Fruit fly (Drosophila melanogaster) whole organism, wandering third instar larva: Measurements from ENCODE around the gene Sf3b3.
A peak's percentile ranks its signal among the peaks of the same experiment; 100 is the strongest.

Source experiments
- Abd-B ChIP-seq: fragments of >200 bp; optimal IDR thresholded peaks from 2 replicates; lab custom pipeline; 2017; ENCODE audit warnings: missing biosample characterization, missing genetic modification characterization
- CG32264 ChIP-seq: fragments of 200-800 bp; sonication (Bioruptor generic); optimal IDR thresholded peaks from 2 replicates; lab custom pipeline; 2016; ENCODE audit warnings: missing biosample characterization, missing genetic modification characterization
- CG9705 ChIP-seq: fragments of 200-800 bp; sonication (Bioruptor generic); optimal IDR thresholded peaks from 2 replicates; lab custom pipeline; 2018; ENCODE audit warnings: missing biosample characterization, mild to moderate bottlenecking, missing genetic modification characterization
- CrebA ChIP-seq: fragments of 200-800 bp; sonication (Bioruptor generic); optimal IDR thresholded peaks from 2 replicates; lab custom pipeline; 2016; ENCODE audit warnings: missing biosample characterization, mild to moderate bottlenecking, missing genetic modification characterization, borderline replicate concordance
- Dfd ChIP-seq: fragments of >200 bp; optimal IDR thresholded peaks from 2 replicates; lab custom pipeline; 2017; ENCODE audit warnings: missing biosample characterization, missing genetic modification characterization
- Dif ChIP-seq: fragments of 200-275, 200-300 bp; sonication (Bioruptor generic); optimal IDR thresholded peaks from 2 replicates; lab custom pipeline; 2018; ENCODE audit warnings: missing biosample characterization, missing genetic modification characterization; ENCODE audit not compliant: partially characterized antibody
- GATAd ChIP-seq: sonication (Bioruptor generic); optimal IDR thresholded peaks from 2 replicates; lab custom pipeline; 2016; ENCODE audit warnings: missing biosample characterization, missing genetic modification characterization
- HLH106 ChIP-seq: fragments of 200-800 bp; optimal IDR thresholded peaks from 3 replicates; lab custom pipeline; 2019; ENCODE audit warnings: missing biosample characterization, mild to moderate bottlenecking, missing genetic modification characterization, moderate library complexity
- Hnf4 ChIP-seq: fragments of 200-800 bp; sonication (Bioruptor generic); optimal IDR thresholded peaks from 2 replicates; lab custom pipeline; 2016; ENCODE audit warnings: missing biosample characterization, mild to moderate bottlenecking, missing genetic modification characterization
- Hr78 ChIP-seq: fragments of >200 bp; optimal IDR thresholded peaks from 2 replicates; lab custom pipeline; 2017; ENCODE audit warnings: missing biosample characterization, missing genetic modification characterization
- Hr83 ChIP-seq: fragments of 200-300 bp; sonication (Bioruptor generic); optimal IDR thresholded peaks from 2 replicates; lab custom pipeline; 2016; ENCODE audit warnings: missing biosample characterization, mild to moderate bottlenecking, missing genetic modification characterization, moderate library complexity; ENCODE audit not compliant: poor library complexity, severe bottlenecking
- Jra ChIP-seq: sonication (Bioruptor generic); optimal IDR thresholded peaks from 2 replicates; lab custom pipeline; 2016; ENCODE audit warnings: missing biosample characterization, missing genetic modification characterization
- Mio ChIP-seq: sonication (Bioruptor generic); optimal IDR thresholded peaks from 2 replicates; lab custom pipeline; 2016; ENCODE audit warnings: missing biosample characterization, missing genetic modification characterization
- Myc ChIP-seq: fragments of >200 bp; optimal IDR thresholded peaks from 2 replicates; lab custom pipeline; 2017
- N ChIP-seq: fragments of >200 bp; optimal IDR thresholded peaks from 2 replicates; lab custom pipeline; 2018; ENCODE audit warnings: missing biosample characterization, missing external identifiers, missing genetic modification characterization
- OdsH ChIP-seq: fragments of 200-800 bp; sonication (Bioruptor generic); optimal IDR thresholded peaks from 2 replicates; lab custom pipeline; 2016; ENCODE audit warnings: missing biosample characterization, mild to moderate bottlenecking, missing genetic modification characterization
- Rel ChIP-seq, 2 experiments: fragments of 200-800 bp; sonication (Bioruptor generic) in 1 of 2; optimal IDR thresholded peaks; 2 replicates in 1 of 2; 3 replicates in 1 of 2; lab custom pipeline; 2016 to 2019; ENCODE audit warnings: mild to moderate bottlenecking in 2 of 2, missing biosample characterization in 2 of 2, missing genetic modification characterization in 2 of 2, moderate library complexity in 1 of 2
- Sp1 ChIP-seq: fragments of 200-800 bp; sonication (Bioruptor generic); optimal IDR thresholded peaks from 3 replicates; lab custom pipeline; 2019; ENCODE audit warnings: missing biosample characterization, mild to moderate bottlenecking, missing genetic modification characterization, moderate library complexity
- Vsx2 ChIP-seq: fragments of 200-300, 225-300 bp; sonication (Bioruptor generic); optimal IDR thresholded peaks from 2 replicates; lab custom pipeline; 2018; ENCODE audit warnings: missing biosample characterization, missing genetic modification characterization; ENCODE audit not compliant: partially characterized antibody
- br ChIP-seq: fragments of 200-800 bp; sonication (Bioruptor generic); optimal IDR thresholded peaks from 2 replicates; lab custom pipeline; 2016; ENCODE audit warnings: missing biosample characterization, missing genetic modification characterization
- brk ChIP-seq: fragments of 200-800 bp; sonication (Bioruptor generic); optimal IDR thresholded peaks from 2 replicates; lab custom pipeline; 2016; ENCODE audit warnings: missing biosample characterization, mild to moderate bottlenecking, missing genetic modification characterization
- dl ChIP-seq, 2 experiments: fragments of 175-275, 200-275 bp in 1 of 2; fragments of 200-275 bp in 1 of 2; sonication (Bioruptor generic); optimal IDR thresholded peaks; lab custom pipeline; 2018; ENCODE audit warnings: mild to moderate bottlenecking in 2 of 2, missing biosample characterization in 2 of 2, missing genetic modification characterization in 2 of 2, moderate library complexity in 2 of 2; ENCODE audit not compliant: partially characterized antibody in 2 of 2, insufficient read depth in 1 of 2
- dmrt93B ChIP-seq: fragments of 200-800 bp; sonication (Bioruptor generic); optimal IDR thresholded peaks from 2 replicates; lab custom pipeline; 2018; ENCODE audit warnings: missing biosample characterization, mild to moderate bottlenecking, missing genetic modification characterization
- dsf ChIP-seq: sonication (Bioruptor generic); optimal IDR thresholded peaks from 2 replicates; lab custom pipeline; 2016; ENCODE audit warnings: missing biosample characterization, missing genetic modification characterization, borderline replicate concordance
- ey ChIP-seq: fragments of 200-800 bp; sonication (Bioruptor generic); optimal IDR thresholded peaks from 2 replicates; lab custom pipeline; 2016; ENCODE audit warnings: missing biosample characterization, missing genetic modification characterization
- foxo ChIP-seq, 2 experiments: fragments of 200-800 bp; sonication (Bioruptor generic); optimal IDR thresholded peaks; 2 replicates in 1 of 2; 3 replicates in 1 of 2; lab custom pipeline; 2016 to 2017; ENCODE audit warnings: missing biosample characterization in 2 of 2, missing genetic modification characterization in 2 of 2
- fru ChIP-seq: fragments of 200-800 bp; sonication (Bioruptor generic); optimal IDR thresholded peaks from 3 replicates; lab custom pipeline; 2016; ENCODE audit warnings: missing biosample characterization, mild to moderate bottlenecking, missing genetic modification characterization
- h ChIP-seq: fragments of 200-800 bp; sonication (Bioruptor generic); optimal IDR thresholded peaks from 3 replicates; lab custom pipeline; 2016; ENCODE audit warnings: missing biosample characterization, mild to moderate bottlenecking, missing genetic modification characterization
- jim ChIP-seq: fragments of 175-275, 200-325 bp; sonication (Bioruptor generic); optimal IDR thresholded peaks from 2 replicates; lab custom pipeline; 2016; ENCODE audit warnings: missing biosample characterization, mild to moderate bottlenecking, missing genetic modification characterization
- lola ChIP-seq: fragments of >200 bp; optimal IDR thresholded peaks from 2 replicates; lab custom pipeline; 2017; ENCODE audit warnings: missing biosample characterization, missing genetic modification characterization
- pan ChIP-seq: fragments of >200 bp; optimal IDR thresholded peaks from 2 replicates; lab custom pipeline; 2017
- psq ChIP-seq: fragments of 200-800 bp; sonication (Bioruptor generic); optimal IDR thresholded peaks from 3 replicates; lab custom pipeline; 2017; ENCODE audit warnings: missing biosample characterization, mild to moderate bottlenecking, missing genetic modification characterization, moderate library complexity
- rgr ChIP-seq: fragments of 200-800 bp; sonication (Bioruptor generic); optimal IDR thresholded peaks from 3 replicates; lab custom pipeline; 2016; ENCODE audit warnings: missing biosample characterization, mild to moderate bottlenecking, missing genetic modification characterization
- sage ChIP-seq: fragments of 200-800 bp; sonication (Bioruptor generic); optimal IDR thresholded peaks from 2 replicates; lab custom pipeline; 2016; ENCODE audit warnings: missing biosample characterization, mild to moderate bottlenecking, missing genetic modification characterization
- sv ChIP-seq: fragments of 200-800 bp; sonication (Bioruptor generic); optimal IDR thresholded peaks from 3 replicates; lab custom pipeline; 2016; ENCODE audit warnings: missing biosample characterization, missing genetic modification characterization
- tai ChIP-seq: sonication (Bioruptor generic); optimal IDR thresholded peaks from 2 replicates; lab custom pipeline; 2016; ENCODE audit warnings: missing biosample characterization, missing genetic modification characterization
- usp ChIP-seq: fragments of >200 bp; optimal IDR thresholded peaks from 2 replicates; lab custom pipeline; 2017; ENCODE audit warnings: missing biosample characterization, missing genetic modification characterization
- woc ChIP-seq: sonication (Bioruptor generic); optimal IDR thresholded peaks from 2 replicates; lab custom pipeline; 2016; ENCODE audit warnings: missing biosample characterization, mild to moderate bottlenecking, missing genetic modification characterization

Gene Sf3b3

DNA sequence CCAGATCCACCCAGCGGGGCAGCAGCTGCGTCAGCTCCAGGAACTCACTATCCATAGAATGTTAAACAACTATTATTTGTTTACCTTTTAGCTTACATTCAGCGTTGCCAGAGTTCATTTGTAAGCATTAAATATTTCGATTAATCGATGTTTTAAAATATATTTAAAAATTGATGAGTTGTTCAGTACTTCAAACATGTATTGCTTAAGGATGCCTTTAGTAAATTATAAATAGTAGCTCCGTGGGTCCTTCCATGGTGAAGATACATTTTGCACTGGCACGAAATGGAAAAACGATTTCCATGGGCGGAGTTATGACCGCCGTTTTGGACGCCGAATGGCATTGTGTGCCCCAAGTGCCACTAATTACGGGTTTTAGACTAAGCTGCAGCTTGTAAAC is 8.1 kb upstream of the Sf3b3 start, which contains the start of the genes JMJD5 and Gr61a:
TSS of gene JMJD5 (minus strand) at position 101 of the 400 bp plus-strand sequence.
TSS of gene Gr61a (plus strand) at position 192 of the 400 bp plus-strand sequence.
- TF ChIP-seq HLH106 (no peak), OdsH (no peak), Hnf4 (GFP tag; lab: Kevin White, UChicago) (no peak), woc (GFP tag; lab: Kevin White, UChicago) (no peak), ey (GFP tag; lab: Kevin White, UChicago) (no peak), Mio (no peak), CG32264 (GFP tag; lab: Kevin White, UChicago) (no peak), Vsx2 (GFP tag; lab: Kevin White, UChicago) (no peak), dsf (GFP tag; lab: Kevin White, UChicago) (no peak), CrebA (no peak), Dfd (GFP tag; lab: Kevin White, UChicago) (no peak)

DNA sequence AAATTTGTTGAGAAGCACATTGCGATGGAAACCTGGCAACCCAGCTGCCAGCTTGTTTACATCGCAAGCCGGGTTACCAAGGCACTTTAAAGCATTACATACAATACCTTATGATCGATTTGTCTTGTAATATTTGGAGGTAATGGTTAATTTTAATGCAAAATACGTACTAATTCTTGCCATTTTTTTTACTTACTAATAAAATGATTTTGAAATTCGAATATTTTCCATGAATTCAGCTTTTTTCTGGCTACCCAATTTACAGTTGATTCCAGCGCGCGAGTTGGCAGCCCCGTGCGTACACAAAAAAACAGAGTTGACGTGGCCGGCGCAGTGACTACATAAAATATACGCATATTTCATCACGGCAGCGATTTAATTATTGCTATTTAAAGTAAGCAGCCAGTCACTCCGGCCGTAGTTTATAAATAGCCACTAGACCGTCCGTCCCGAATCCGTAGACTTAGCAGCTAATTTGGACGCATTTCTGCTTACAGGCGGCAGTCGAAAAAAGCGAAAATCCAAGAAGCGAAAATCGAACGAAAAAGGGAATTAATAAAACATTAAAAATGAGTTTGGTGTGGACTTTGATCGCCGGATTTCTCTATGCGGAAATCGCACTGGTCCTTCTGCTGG is 4.5 kb upstream of the Sf3b3 start, which contains the start of the genes CG13901 and CG13887:
TSS of gene CG13901 (minus strand) at position 270 of the 636 bp plus-strand sequence.
TSS of gene CG13887 (plus strand) at position 310 of the 636 bp plus-strand sequence.
- TF ChIP-seq CG32264 (GFP tag; lab: Kevin White, UChicago) (peak; percentile 71), dl (GFP tag; optimal IDR thresholded peaks at IDR 0.05; lab: Kevin White, UChicago; ENCODE audit: insufficient read depth in 1 of 2, partially characterized antibody in 2 of 2) (no peak), h (GFP tag; lab: Kevin White, UChicago) (peak; percentile 95), Hnf4 (GFP tag; lab: Kevin White, UChicago) (peak; percentile 93), Myc (lab: Kevin White, UChicago) (peak; percentile 81), jim (GFP tag; lab: Kevin White, UChicago) (peak; percentile 47), br (peak; percentile 92), OdsH (peak; percentile 90), Hr78 (GFP tag; lab: Kevin White, UChicago) (no peak), CrebA (no peak), psq (GFP tag; lab: Kevin White, UChicago) (peak; percentile 84), Hr83 (peak; percentile 85), Jra (GFP tag; lab: Kevin White, UChicago) (peak; percentile 92), Dif (GFP tag; lab: Kevin White, UChicago) (no peak), Sp1 (GFP tag; lab: Kevin White, UChicago) (peak; percentile 90), sage (GFP tag; lab: Kevin White, UChicago) (no peak), GATAd (GFP tag; lab: Kevin White, UChicago) (no peak), Abd-B (GFP tag; lab: Kevin White, UChicago) (no peak), fru (GFP tag; lab: Kevin White, UChicago) (peak; percentile 94), Vsx2 (GFP tag; lab: Kevin White, UChicago) (no peak), brk (no peak), pan (no peak), Dfd (GFP tag; lab: Kevin White, UChicago) (no peak), rgr (GFP tag; lab: Kevin White, UChicago) (peak; percentile 94), tai (GFP tag; lab: Kevin White, UChicago) (no peak), ey (GFP tag; lab: Kevin White, UChicago) (peak; percentile 94), Rel (GFP tag; optimal IDR thresholded peaks at IDR 0.05; lab: Kevin White, UChicago) (no peak), Rel (tag; optimal IDR thresholded peaks at IDR 0.05; lab: Kevin White, UChicago) (peak; percentile 75), dsf (GFP tag; lab: Kevin White, UChicago) (peak; percentile 78), lola (GFP tag; lab: Kevin White, UChicago) (no peak), Mio (peak; percentile 61), foxo (GFP tag; optimal IDR thresholded peaks at IDR 0.05; lab: Kevin White, UChicago) (peak; percentile 7 to 95), sv (GFP tag; lab: Kevin White, UChicago) (peak; percentile 93), HLH106 (peak; percentile 93), woc (GFP tag; lab: Kevin White, UChicago) (peak; percentile 93), N (GFP tag; lab: Kevin White, UChicago) (no peak), usp (GFP tag; lab: Kevin White, UChicago) (no peak), CG9705 (GFP tag; lab: Kevin White, UChicago) (peak; percentile 90), dmrt93B (GFP tag; lab: Kevin White, UChicago) (peak; percentile 79)
- TF ChIP-seq, all 38 proteins: peak for 23
